Fruit fly (Drosophila melanogaster) whole organism, embryonic: ENCODE data around the gene mRpL55.

Source experiments
- Atf-2 ChIP-seq: fragments of 200-800 bp; sonication (Bioruptor generic); optimal IDR thresholded peaks from 2 replicates; lab custom pipeline; 2016; ENCODE audit warnings: missing biosample characterization, missing genetic modification characterization
- B-H1 ChIP-seq: fragments of 200-800 bp; sonication (Bioruptor generic); IDR thresholded peaks from 3 replicates; pipeline ENCODE4 v1.3.6; 2022; ENCODE audit warnings: missing biosample characterization, missing genetic modification characterization
- CG1024 ChIP-seq: fragments of 200-800 bp; sonication (Bioruptor generic); IDR thresholded peaks from 2 replicates; pipeline ENCODE4 v1.3.6; 2022; ENCODE audit warnings: missing biosample characterization, missing genetic modification characterization
- CG10274 ChIP-seq: fragments of 200-800 bp; sonication (Bioruptor generic); optimal IDR thresholded peaks from 3 replicates; lab custom pipeline; 2017; ENCODE audit warnings: missing biosample characterization, mild to moderate bottlenecking, missing genetic modification characterization
- CG11398 ChIP-seq: fragments of 200-800 bp; sonication (Bioruptor generic); optimal IDR thresholded peaks from 2 replicates; lab custom pipeline; 2016; ENCODE audit warnings: missing biosample characterization, missing genetic modification characterization
- CG13775 ChIP-seq: fragments of 200-800 bp; sonication (Bioruptor generic); optimal IDR thresholded peaks from 3 replicates; lab custom pipeline; 2017; ENCODE audit warnings: missing biosample characterization, mild to moderate bottlenecking, missing genetic modification characterization
- CG15269 ChIP-seq: fragments of 200-800 bp; sonication (Bioruptor generic); optimal IDR thresholded peaks from 2 replicates; lab custom pipeline; 2018; ENCODE audit warnings: missing biosample characterization, mild to moderate bottlenecking, missing genetic modification characterization, moderate library complexity
- CG1529 ChIP-seq: fragments of 200-800 bp; sonication (Bioruptor generic); optimal IDR thresholded peaks from 3 replicates; lab custom pipeline; 2018; ENCODE audit warnings: missing biosample characterization, missing genetic modification characterization
- CG15479 ChIP-seq: fragments of 200-800 bp; sonication (Bioruptor generic); optimal IDR thresholded peaks from 3 replicates; lab custom pipeline; 2019; ENCODE audit warnings: missing biosample characterization, mild to moderate bottlenecking, missing genetic modification characterization, moderate library complexity
- CG17361 ChIP-seq: fragments of 200-800 bp; sonication (Bioruptor generic); IDR thresholded peaks from 3 replicates; pipeline ENCODE4 v1.3.6; 2022; ENCODE audit warnings: missing biosample characterization, missing genetic modification characterization
- CG1832 ChIP-seq: fragments of 200-800 bp; sonication (Bioruptor generic); optimal IDR thresholded peaks from 2 replicates; lab custom pipeline; 2017; ENCODE audit warnings: missing biosample characterization, mild to moderate bottlenecking, missing genetic modification characterization, inconsistent platforms
- CG18476 ChIP-seq: fragments of 200-800 bp; sonication (Bioruptor generic); optimal IDR thresholded peaks from 2 replicates; lab custom pipeline; 2016; ENCODE audit warnings: missing biosample characterization, mild to moderate bottlenecking, missing genetic modification characterization
- CG18764 ChIP-seq: fragments of 200-800 bp; sonication (Bioruptor generic); optimal IDR thresholded peaks from 3 replicates; lab custom pipeline; 2016; ENCODE audit warnings: missing biosample characterization, missing genetic modification characterization
- CG30431 ChIP-seq: fragments of 200-800 bp; sonication (Bioruptor generic); optimal IDR thresholded peaks from 2 replicates; lab custom pipeline; 2017; ENCODE audit warnings: missing biosample characterization, missing genetic modification characterization
- CG31441 ChIP-seq: fragments of 200-800 bp; sonication (Bioruptor generic); IDR thresholded peaks from 2 replicates; pipeline ENCODE4 v1.3.6; 2022; ENCODE audit warnings: missing biosample characterization, missing genetic modification characterization
- CG32767 ChIP-seq: fragments of 200-800 bp; sonication (Bioruptor generic); IDR thresholded peaks from 2 replicates; pipeline ENCODE4 v1.3.6; 2022; ENCODE audit warnings: missing biosample characterization, missing genetic modification characterization
- CG3407 ChIP-seq: fragments of 200-800 bp; sonication (Bioruptor generic); optimal IDR thresholded peaks from 2 replicates; lab custom pipeline; 2018; ENCODE audit warnings: missing biosample characterization, mild to moderate bottlenecking, missing genetic modification characterization
- CG3838 ChIP-seq: fragments of 200-800 bp; sonication (Bioruptor generic); optimal IDR thresholded peaks from 3 replicates; lab custom pipeline; 2016; ENCODE audit warnings: missing biosample characterization, missing genetic modification characterization
- CG4282 ChIP-seq: fragments of 200-800 bp; sonication (Bioruptor generic); optimal IDR thresholded peaks from 2 replicates; lab custom pipeline; 2016; ENCODE audit warnings: missing biosample characterization, missing genetic modification characterization
- CG7556 ChIP-seq: fragments of 200-800 bp; sonication (Bioruptor generic); optimal IDR thresholded peaks from 2 replicates; lab custom pipeline; 2017; ENCODE audit warnings: missing biosample characterization, mild to moderate bottlenecking, missing genetic modification characterization
- CG9876 ChIP-seq: fragments of 200-800 bp; sonication (Bioruptor generic); optimal IDR thresholded peaks from 2 replicates; lab custom pipeline; 2016; ENCODE audit warnings: missing biosample characterization, missing genetic modification characterization
- HLH3B ChIP-seq: fragments of 200-800 bp; sonication (Bioruptor generic); IDR thresholded peaks from 2 replicates; pipeline ENCODE4 v1.3.6; 2022; ENCODE audit warnings: missing biosample characterization, missing genetic modification characterization
- HLH4C ChIP-seq: fragments of 200-800 bp; sonication (Bioruptor generic); IDR thresholded peaks from 3 replicates; pipeline ENCODE4 v1.3.6; 2022; ENCODE audit warnings: missing biosample characterization, missing genetic modification characterization; ENCODE audit not compliant: partially characterized antibody
- Hsf ChIP-seq: fragments of 200-800 bp; sonication (Bioruptor generic); optimal IDR thresholded peaks from 3 replicates; lab custom pipeline; 2016; ENCODE audit warnings: missing biosample characterization, missing genetic modification characterization
- Nf-YA ChIP-seq: fragments of 200-800 bp; sonication (Bioruptor generic); IDR thresholded peaks from 2 replicates; pipeline ENCODE4 v1.3.6; 2022; ENCODE audit warnings: missing biosample characterization, missing genetic modification characterization
- Nf-YB ChIP-seq: fragments of 200-800 bp; sonication (Bioruptor generic); optimal IDR thresholded peaks from 3 replicates; lab custom pipeline; 2019; ENCODE audit warnings: missing biosample characterization, mild to moderate bottlenecking, missing genetic modification characterization, moderate library complexity
- PHDP ChIP-seq: fragments of 200-800 bp; sonication (Bioruptor generic); optimal IDR thresholded peaks from 3 replicates; lab custom pipeline; 2018; ENCODE audit warnings: missing biosample characterization, mild to moderate bottlenecking, missing genetic modification characterization, moderate library complexity
- Pdp1 ChIP-seq, 2 experiments: fragments of 200-800 bp; sonication (Bioruptor generic); optimal IDR thresholded peaks; 3 replicates each; lab custom pipeline; 2016; ENCODE audit warnings: missing biosample characterization in 2 of 2, missing genetic modification characterization in 2 of 2, mild to moderate bottlenecking in 1 of 2, moderate library complexity in 1 of 2
- Tbp ChIP-seq: fragments of >200 bp; optimal IDR thresholded peaks from 2 replicates; lab custom pipeline; 2018; ENCODE audit warnings: missing biosample characterization, missing genetic modification characterization
- Usf ChIP-seq: fragments of 200-800 bp; sonication (Bioruptor generic); optimal IDR thresholded peaks from 2 replicates; lab custom pipeline; 2017; ENCODE audit warnings: missing genotype, missing biosample characterization, missing genetic modification characterization
- ac ChIP-seq: fragments of 200-800 bp; sonication (Bioruptor generic); optimal IDR thresholded peaks from 3 replicates; lab custom pipeline; 2017; ENCODE audit warnings: missing biosample characterization, mild to moderate bottlenecking, missing genetic modification characterization
- croc ChIP-seq: fragments of 200-800 bp; sonication (Bioruptor generic); conservative IDR thresholded peaks from 3 replicates; pipeline ENCODE4 v1.3.6; 2022; ENCODE audit warnings: missing biosample characterization, missing genetic modification characterization
- disco-r ChIP-seq: fragments of 200-800 bp; sonication (Bioruptor generic); optimal IDR thresholded peaks from 2 replicates; lab custom pipeline; 2016; ENCODE audit warnings: missing biosample characterization, missing genetic modification characterization
- fd3F ChIP-seq: fragments of 200-800 bp; sonication (Bioruptor generic); optimal IDR thresholded peaks from 2 replicates; lab custom pipeline; 2018; ENCODE audit warnings: missing biosample characterization, mild to moderate bottlenecking, missing genetic modification characterization, moderate library complexity
- fd64A ChIP-seq: fragments of 200-800 bp; sonication (Bioruptor generic); optimal IDR thresholded peaks from 3 replicates; lab custom pipeline; 2018; ENCODE audit warnings: missing biosample characterization, mild to moderate bottlenecking, missing genetic modification characterization
- gem ChIP-seq: fragments of 200-800 bp; sonication (Bioruptor generic); optimal IDR thresholded peaks from 2 replicates; lab custom pipeline; 2019; ENCODE audit warnings: missing biosample characterization, mild to moderate bottlenecking, missing genetic modification characterization, moderate library complexity
- grn ChIP-seq: fragments of 200-800 bp; sonication (Bioruptor generic); optimal IDR thresholded peaks from 3 replicates; lab custom pipeline; 2017; ENCODE audit warnings: missing biosample characterization, missing genetic modification characterization
- ham ChIP-seq: fragments of 200-800 bp; sonication (Bioruptor generic); IDR thresholded peaks from 2 replicates; pipeline ENCODE4 v1.3.6; 2022; ENCODE audit warnings: missing biosample characterization, missing genetic modification characterization
- hth ChIP-seq: fragments of >200 bp; optimal IDR thresholded peaks from 2 replicates; lab custom pipeline; 2017; ENCODE audit warnings: inconsistent platforms
- insv ChIP-seq, 2 experiments: fragments of 200-800 bp; sonication (Bioruptor generic); optimal IDR thresholded peaks; 3 replicates each; lab custom pipeline; 2016 to 2018; ENCODE audit warnings: missing biosample characterization in 2 of 2, missing genetic modification characterization in 2 of 2
- ken ChIP-seq: fragments of 200-800 bp; sonication (Bioruptor generic); IDR thresholded peaks from 3 replicates; pipeline ENCODE4 v1.3.6; 2022; ENCODE audit warnings: missing biosample characterization, missing genetic modification characterization
- peb ChIP-seq: fragments of 200-800 bp; sonication (Bioruptor generic); IDR thresholded peaks from 2 replicates; pipeline ENCODE4 v1.3.6; 2022; ENCODE audit warnings: missing biosample characterization, missing genetic modification characterization
- sd ChIP-seq: fragments of 200-800 bp; sonication (Bioruptor generic); optimal IDR thresholded peaks from 3 replicates; lab custom pipeline; 2018; ENCODE audit warnings: missing biosample characterization, mild to moderate bottlenecking, missing genetic modification characterization, moderate library complexity
- sens ChIP-seq: fragments of 200-800 bp; sonication (Bioruptor generic); peaks from one replicate; lab custom pipeline; 2016; ENCODE audit warnings: missing biosample characterization, missing genetic modification characterization
- stc ChIP-seq: fragments of 200-800 bp; sonication (Bioruptor generic); IDR thresholded peaks from 2 replicates; pipeline ENCODE4 v1.3.6; 2022; ENCODE audit warnings: missing biosample characterization, missing genetic modification characterization
- tap ChIP-seq: fragments of 200-800 bp; optimal IDR thresholded peaks from 3 replicates; lab custom pipeline; 2019; ENCODE audit warnings: missing biosample characterization, mild to moderate bottlenecking, missing genetic modification characterization, moderate library complexity
- tna ChIP-seq: fragments of 200-800 bp; sonication (Bioruptor generic); IDR thresholded peaks from 2 replicates; pipeline ENCODE4 v1.3.6; 2022; ENCODE audit warnings: missing biosample characterization, missing genetic modification characterization; ENCODE audit not compliant: partially characterized antibody
- toy ChIP-seq: fragments of 200-800 bp; sonication (Bioruptor generic); IDR thresholded peaks from 2 replicates; pipeline ENCODE4 v1.3.6; 2022; ENCODE audit warnings: missing biosample characterization, missing genetic modification characterization
- tup ChIP-seq: fragments of 200-800 bp; sonication (Bioruptor generic); optimal IDR thresholded peaks from 2 replicates; lab custom pipeline; 2016; ENCODE audit warnings: missing biosample characterization, mild to moderate bottlenecking, missing genetic modification characterization, moderate library complexity
- unpg ChIP-seq: fragments of 200-800 bp; sonication (Bioruptor generic); optimal IDR thresholded peaks from 3 replicates; lab custom pipeline; 2018; ENCODE audit warnings: missing biosample characterization, mild to moderate bottlenecking, missing genetic modification characterization, moderate library complexity
- wek ChIP-seq: fragments of 200-800 bp; sonication (Bioruptor generic); optimal IDR thresholded peaks from 3 replicates; lab custom pipeline; 2018; ENCODE audit warnings: missing biosample characterization, mild to moderate bottlenecking, missing genetic modification characterization, moderate library complexity

The mRpL55 gene

DNA sequence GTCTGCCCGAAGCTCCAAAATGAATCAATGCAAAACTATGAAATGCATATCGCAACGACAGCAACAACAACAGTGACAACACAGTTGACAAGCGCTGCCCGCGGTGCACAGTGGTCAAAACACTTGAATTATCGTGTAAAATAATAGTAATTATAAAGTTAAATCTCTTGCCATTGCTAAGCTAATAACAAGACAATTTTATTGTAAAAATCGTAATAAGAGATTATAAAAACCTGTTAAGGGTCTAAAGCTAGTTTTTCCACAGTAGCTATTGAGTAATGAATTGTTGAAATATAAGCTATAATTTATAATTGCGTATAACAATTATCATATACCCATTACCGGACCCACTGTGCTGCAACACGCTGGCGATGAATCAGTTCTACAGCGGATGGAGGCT lies 21.7 kb downstream of the mRpL55 start (continued):
- peak; percentile 25 for TF ChIP-seq Nf-YB
- no peak for TF ChIP-seq grn
- no peak for TF ChIP-seq CG1832 (GFP tag; lab: Kevin White, UChicago)
- peak; percentile 30 for TF ChIP-seq fd64A
- no peak for TF ChIP-seq disco-r (GFP tag; lab: Kevin White, UChicago)
- TF ChIP-seq CG10274 (GFP tag; lab: Kevin White, UChicago), result no peak
- TF ChIP-seq sd (tag; lab: Kevin White, UChicago), result no peak
- TF ChIP-seq toy (GFP tag; lab: Robert Waterston, UW), result no peak
- TF ChIP-seq tup (GFP tag; lab: Kevin White, UChicago), result no peak
- TF ChIP-seq B-H1 (GFP tag; lab: Robert Waterston, UW), result no peak
- no peak for TF ChIP-seq ac (GFP tag; lab: Kevin White, UChicago)
- peak; percentile 92 for TF ChIP-seq sens (GFP tag; lab: Kevin White, UChicago)
- peak; percentile 36 for TF ChIP-seq Hsf
- peak; percentile 64 for TF ChIP-seq unpg (GFP tag; lab: Kevin White, UChicago)
- peak; percentile 17 for TF ChIP-seq CG15269 (tag; lab: Kevin White, UChicago)
- no peak for TF ChIP-seq Atf-2 (GFP tag; lab: Kevin White, UChicago)
- TF ChIP-seq hth (lab: Kevin White, UChicago), result no peak
- TF ChIP-seq PHDP (tag; lab: Kevin White, UChicago), result peak; percentile 62
- TF ChIP-seq CG11398 (GFP tag; lab: Kevin White, UChicago), result no peak
- TF ChIP-seq Nf-YA (GFP tag; lab: Robert Waterston, UW), result no peak
- TF ChIP-seq CG3838 (GFP tag; lab: Kevin White, UChicago), result no peak
- peak; percentile 47 for TF ChIP-seq CG7556 (GFP tag; lab: Kevin White, UChicago)
- TF ChIP-seq peb, result peak; percentile 27; the same call in 1 of the 2 replicates
- peak; percentile 66 for TF ChIP-seq croc (GFP tag; lab: Robert Waterston, UW)
- no peak for TF ChIP-seq CG4282 (GFP tag; lab: Kevin White, UChicago)
- peak; percentile 44 for TF ChIP-seq CG30431 (GFP tag; lab: Kevin White, UChicago)
- TF ChIP-seq CG1529 (GFP tag; lab: Kevin White, UChicago), result peak; percentile 66
- TF ChIP-seq gem, result peak; percentile 74
- peak; percentile 42 for TF ChIP-seq CG3407 (GFP tag; lab: Kevin White, UChicago)
- TF ChIP-seq CG32767 (GFP tag; lab: Robert Waterston, UW), result peak; percentile 36; the same call in 1 of the 2 replicates
- no peak for TF ChIP-seq Usf (GFP tag; lab: Kevin White, UChicago)
- peak; percentile 49; the same call in 1 of the 2 replicates for TF ChIP-seq stc (GFP tag; lab: Robert Waterston, UW)
- TF ChIP-seq fd3F (GFP tag; lab: Kevin White, UChicago), result no peak
- TF ChIP-seq CG9876 (GFP tag; lab: Kevin White, UChicago), result no peak
- TF ChIP-seq insv (GFP tag; optimal IDR thresholded peaks at IDR 0.05; lab: Kevin White, UChicago), result no peak
- TF ChIP-seq CG1024 (GFP tag; lab: Robert Waterston, UW), result peak; percentile 38; the same call in 1 of the 2 replicates
- TF ChIP-seq tap (tag; lab: Kevin White, UChicago), result peak; percentile 70
- TF ChIP-seq HLH4C (GFP tag; lab: Robert Waterston, UW), result no peak
- peak; percentile 50 for TF ChIP-seq CG18476 (GFP tag; lab: Kevin White, UChicago)
- peak; percentile 83 for TF ChIP-seq CG17361 (GFP tag; lab: Robert Waterston, UW)
- no peak for TF ChIP-seq CG15479 (GFP tag; lab: Kevin White, UChicago)
- peak; percentile 79 for TF ChIP-seq CG31441 (GFP tag; lab: Robert Waterston, UW)
- TF ChIP-seq Pdp1 (GFP tag; optimal IDR thresholded peaks at IDR 0.05; lab: Kevin White, UChicago), result peak; percentile 4 to 39
- TF ChIP-seq Tbp, result no peak
- peak; percentile 52 for TF ChIP-seq HLH3B (GFP tag; lab: Robert Waterston, UW)
- no peak for TF ChIP-seq CG18764 (GFP tag; lab: Kevin White, UChicago)
- TF ChIP-seq tna (GFP tag; lab: Robert Waterston, UW), result no peak
- TF ChIP-seq CG13775 (GFP tag; lab: Kevin White, UChicago), result peak; percentile 0
- no peak for TF ChIP-seq ham (GFP tag; lab: Robert Waterston, UW)
- TF ChIP-seq wek, result no peak
- TF ChIP-seq ken (GFP tag; lab: Robert Waterston, UW), result peak; percentile 40; the same call in 1 of the 3 replicates
